Fruit fly (Drosophila melanogaster): Measurements from ENCODE around the gene CG14297.
A peak's percentile ranks its signal among the peaks of the same experiment; 100 is the strongest.

CG14297 gene

dm6 chr3R:18928918-18929705 lies 31.2 kb downstream of the CG14297 start, which contains the start of gene CG42613 (continued):
- peak; percentile 44 for TF ChIP-seq CG32532 (GFP tag; IDR thresholded peaks at IDR 0.05)
- TF ChIP-seq CG6272 (GFP tag; IDR thresholded peaks at IDR 0.05): peak; percentile 23; the same call in 1 of the 2 replicates
- TF ChIP-seq CG17385 (GFP tag; optimal IDR thresholded peaks at IDR 0.05): peak; percentile 58
- TF ChIP-seq CG12219 (GFP tag; optimal IDR thresholded peaks at IDR 0.05): peak; percentile 60
- no peak for TF ChIP-seq pita (GFP tag; optimal IDR thresholded peaks at IDR 0.05)
- peak; percentile 73 for TF ChIP-seq ara (GFP tag; IDR thresholded peaks at IDR 0.05)
- TF ChIP-seq Gsc (GFP tag; IDR thresholded peaks at IDR 0.05): no peak
- TF ChIP-seq CG17912 (GFP tag; optimal IDR thresholded peaks at IDR 0.05): peak; percentile 87
- peak; percentile 50 for TF ChIP-seq p53 (GFP tag; optimal IDR thresholded peaks at IDR 0.05)
- TF ChIP-seq Antp (GFP tag; optimal IDR thresholded peaks at IDR 0.05): peak; percentile 59
- peak; percentile 64 for TF ChIP-seq dm (GFP tag; optimal IDR thresholded peaks at IDR 0.05)
- TF ChIP-seq row (GFP tag; IDR thresholded peaks at IDR 0.05): 0 out of 3 replicates have a peak, but pooled peaks have one; percentile 48
- TF ChIP-seq CG7745 (tag; optimal IDR thresholded peaks at IDR 0.05): no peak
- peak; percentile 95 for TF ChIP-seq Ets97D (GFP tag; optimal IDR thresholded peaks at IDR 0.05)
- TF ChIP-seq Usf (GFP tag; optimal IDR thresholded peaks at IDR 0.05): peak; percentile 7
- peak; percentile 64; the same call in 1 of the 2 replicates for TF ChIP-seq seq (GFP tag; IDR thresholded peaks at IDR 0.05)
- TF ChIP-seq Nf-YB (GFP tag; optimal IDR thresholded peaks at IDR 0.05): no peak
- TF ChIP-seq CrebB (tag; optimal IDR thresholded peaks at IDR 0.05): peak; percentile 51
- TF ChIP-seq ind (GFP tag; optimal IDR thresholded peaks at IDR 0.05): peak; percentile 31
- peak; percentile 68; the same call in 1 of the 3 replicates for TF ChIP-seq CG34224 (GFP tag; IDR thresholded peaks at IDR 0.05; ENCODE audit: partially characterized antibody)
- TF ChIP-seq Dad (GFP tag; optimal IDR thresholded peaks at IDR 0.05): peak; percentile 72
- no peak for TF ChIP-seq CG1647 (GFP tag; optimal IDR thresholded peaks at IDR 0.05)
- TF ChIP-seq Hr3 (GFP tag; optimal IDR thresholded peaks at IDR 0.05): peak; percentile 93
- TF ChIP-seq dan (GFP tag; IDR thresholded peaks at IDR 0.05): no peak
- peak; percentile 66 for TF ChIP-seq nau (GFP tag; optimal IDR thresholded peaks at IDR 0.05)
- TF ChIP-seq CG14441 (GFP tag; IDR thresholded peaks at IDR 0.05): peak; percentile 63
- no peak for TF ChIP-seq ftz-f1 (GFP tag; optimal IDR thresholded peaks at IDR 0.05)
- TF ChIP-seq unpg (GFP tag; optimal IDR thresholded peaks at IDR 0.05): peak; percentile 63
- peak; percentile 70 for TF ChIP-seq Side (GFP tag; optimal IDR thresholded peaks at IDR 0.05)
- TF ChIP-seq Ssrp (tag; optimal IDR thresholded peaks at IDR 0.05): peak; percentile 26
- no peak for TF ChIP-seq hb (GFP tag; IDR thresholded peaks at IDR 0.05; ENCODE audit: partially characterized antibody)
- peak; percentile 47 for TF ChIP-seq salm (tag; optimal IDR thresholded peaks at IDR 0.05)
- TF ChIP-seq Dip3 (GFP tag; optimal IDR thresholded peaks at IDR 0.05): peak; percentile 18
- 0 out of 2 replicates have a peak, but pooled peaks have one; percentile 40 for TF ChIP-seq dati (GFP tag; IDR thresholded peaks at IDR 0.05)
- peak; percentile 28; the same call in 1 of the 2 replicates for TF ChIP-seq klu (GFP tag; IDR thresholded peaks at IDR 0.05)
- no peak for TF ChIP-seq Atf6 (GFP tag; IDR thresholded peaks at IDR 0.05)
- peak; percentile 5; the same call in 1 of the 2 replicates for TF ChIP-seq Xrp1 (GFP tag; IDR thresholded peaks at IDR 0.05)
- peak; percentile 89 for TF ChIP-seq CG3163 (GFP tag; optimal IDR thresholded peaks at IDR 0.05)
- TF ChIP-seq onecut (GFP tag; IDR thresholded peaks at IDR 0.05): peak; percentile 66
- TF ChIP-seq NK7.1 (GFP tag; optimal IDR thresholded peaks at IDR 0.05): peak; percentile 42
- no peak for TF ChIP-seq Neu2 (GFP tag; optimal IDR thresholded peaks at IDR 0.05; ENCODE audit: borderline replicate concordance)
- peak; percentile 28 for TF ChIP-seq pho (GFP tag; optimal IDR thresholded peaks at IDR 0.05)
- peak; percentile 66 for TF ChIP-seq zfh1 (GFP tag; IDR thresholded peaks at IDR 0.05)
- peak; percentile 63 for TF ChIP-seq CG17568 (GFP tag; optimal IDR thresholded peaks at IDR 0.05)
- TF ChIP-seq Meics (GFP tag; optimal IDR thresholded peaks at IDR 0.05): peak; percentile 87
- TF ChIP-seq CG13775 (GFP tag; optimal IDR thresholded peaks at IDR 0.05): peak; percentile 85
- no peak for TF ChIP-seq Hey (tag; optimal IDR thresholded peaks at IDR 0.05)
- TF ChIP-seq CG2712 (tag; optimal IDR thresholded peaks at IDR 0.05): peak; percentile 44
- TF ChIP-seq pfk (GFP tag; optimal IDR thresholded peaks at IDR 0.05): peak; percentile 7
- TF ChIP-seq CG9932 (GFP tag; IDR thresholded peaks at IDR 0.05): peak; percentile 62

Data from whole organism, embryonic.